Worm (Caenorhabditis elegans) whole organism, early embryonic: ENCODE data around the gene Y22D7AL.4.

Experiments used
- B0310.2 ChIP-seq: sonication (generic microtip); optimal IDR thresholded peaks from 2 replicates; lab custom pipeline; 2016; ENCODE audit warnings: mild to moderate bottlenecking, missing genetic modification characterization, missing compliant biosample characterization
- F13C5.2 ChIP-seq: sonication (generic microtip); optimal IDR thresholded peaks from 2 replicates; lab custom pipeline; 2017; ENCODE audit warnings: mild to moderate bottlenecking, missing genetic modification characterization, inconsistent platforms, missing compliant biosample characterization
- ama-1 ChIP-seq: fragments of 150-350 bp; optimal IDR thresholded peaks from 2 replicates; lab custom pipeline; 2014
- ceh-13 ChIP-seq: fragments of 200-800 bp; sonication (Bioruptor generic); optimal IDR thresholded peaks from 2 replicates; lab custom pipeline; 2018; ENCODE audit warnings: mild to moderate bottlenecking, missing genetic modification characterization, missing compliant biosample characterization
- ceh-36 ChIP-seq: sonication (generic microtip); optimal IDR thresholded peaks from 2 replicates; lab custom pipeline; 2016; ENCODE audit warnings: missing genetic modification characterization, inconsistent platforms, missing compliant biosample characterization
- ets-7 ChIP-seq: sonication (generic microtip); optimal IDR thresholded peaks from 2 replicates; lab custom pipeline; 2016; ENCODE audit warnings: missing genotype, missing genetic modification characterization, missing compliant biosample characterization
- flt-1 ChIP-seq: fragments of 200-800 bp; sonication (Bioruptor generic); IDR thresholded peaks from 2 replicates; pipeline ENCODE4 v1.3.6; 2022; ENCODE audit warnings: missing genetic modification characterization, missing compliant biosample characterization
- hmbx-1 ChIP-seq: sonication (generic microtip); optimal IDR thresholded peaks from 2 replicates; lab custom pipeline; 2016; ENCODE audit warnings: mild to moderate bottlenecking, missing genetic modification characterization, missing compliant biosample characterization
- hmg-4 ChIP-seq: fragments of 200-800 bp; sonication (Bioruptor generic); optimal IDR thresholded peaks from 2 replicates; lab custom pipeline; 2018; ENCODE audit warnings: mild to moderate bottlenecking, missing genetic modification characterization, missing compliant biosample characterization
- hnd-1 ChIP-seq: sonication (generic microtip); optimal IDR thresholded peaks from 2 replicates; lab custom pipeline; 2016; ENCODE audit warnings: missing genetic modification characterization, missing compliant biosample characterization
- scrt-1 ChIP-seq: fragments of 200-800 bp; sonication (Bioruptor generic); IDR thresholded peaks from 2 replicates; pipeline ENCODE4 v1.3.6; 2022; ENCODE audit warnings: missing genetic modification characterization, missing compliant biosample characterization
- sea-1 ChIP-seq: fragments of 200-800 bp; sonication (Bioruptor generic); conservative IDR thresholded peaks from 2 replicates; pipeline ENCODE4 v1.3.6; 2022; ENCODE audit warnings: missing genetic modification characterization, missing compliant biosample characterization
- tbx-37 ChIP-seq: fragments of 200-800 bp; sonication (Bioruptor generic); conservative IDR thresholded peaks from 2 replicates; pipeline ENCODE4 v1.3.6; 2022; ENCODE audit warnings: missing genetic modification reagents, missing genetic modification characterization, missing compliant biosample characterization
- tra-4 ChIP-seq: sonication (generic microtip); optimal IDR thresholded peaks from 2 replicates; lab custom pipeline; 2017; ENCODE audit warnings: missing genetic modification characterization, missing compliant biosample characterization

- TF ChIP-seq scrt-1 (GFP tag; lab: Robert Waterston, UW) (no peak), F13C5.2 (tag; lab: Kevin White, UChicago) (no peak), ama-1 (no peak), ets-7 (tag; lab: Kevin White, UChicago) (no peak), flt-1 (GFP tag; lab: Robert Waterston, UW) (no peak), sea-1 (GFP tag; lab: Robert Waterston, UW) (no peak), ceh-13 (GFP tag; lab: Kevin White, UChicago) (no peak), tra-4 (tag; lab: Kevin White, UChicago) (no peak), hmbx-1 (no peak), tbx-37 (GFP tag; lab: Robert Waterston, UW) (no peak), hmg-4 (no peak), B0310.2 (tag; lab: Kevin White, UChicago) (no peak), ceh-36 (no peak), hnd-1 (tag; lab: Kevin White, UChicago) (no peak)
Measured at ce11 chrIII:1668519-1668918, 42.1 kb downstream of the Y22D7AL.4 start, which contains the start of gene glb-30.
